Fruit fly (Drosophila melanogaster) whole organism, embryonic: ENCODE results near the gene CG12592.

Experiments used
- Bdp1 ChIP-seq: fragments of 200-800 bp; sonication (Bioruptor generic); optimal IDR thresholded peaks from 3 replicates; lab custom pipeline; 2016; ENCODE audit warnings: missing biosample characterization, missing genetic modification characterization
- CG1024 ChIP-seq: fragments of 200-800 bp; sonication (Bioruptor generic); IDR thresholded peaks from 2 replicates; pipeline ENCODE4 v1.3.6; 2022; ENCODE audit warnings: missing biosample characterization, missing genetic modification characterization
- CG10267 ChIP-seq: fragments of 200-800 bp; sonication (Bioruptor generic); optimal IDR thresholded peaks from 2 replicates; lab custom pipeline; 2018; ENCODE audit warnings: missing biosample characterization, mild to moderate bottlenecking, missing genetic modification characterization, moderate library complexity
- CG10321 ChIP-seq: fragments of 200-800 bp; sonication (Bioruptor generic); IDR thresholded peaks from 2 replicates; pipeline ENCODE4 v1.3.6; 2022; ENCODE audit warnings: missing biosample characterization, missing genetic modification characterization
- CG12391 ChIP-seq: fragments of 200-800 bp; sonication (Bioruptor generic); optimal IDR thresholded peaks from 3 replicates; lab custom pipeline; 2018; ENCODE audit warnings: missing biosample characterization, mild to moderate bottlenecking, missing genetic modification characterization, moderate library complexity
- CG12659 ChIP-seq: fragments of 200-800 bp; sonication (Bioruptor generic); optimal IDR thresholded peaks from 3 replicates; lab custom pipeline; 2017; ENCODE audit warnings: mild to moderate bottlenecking, missing biosample characterization, missing genetic modification reagents, missing genetic modification characterization
- CG12769 ChIP-seq: fragments of 200-800 bp; sonication (Bioruptor generic); optimal IDR thresholded peaks from 2 replicates; lab custom pipeline; 2019; ENCODE audit warnings: missing biosample characterization, mild to moderate bottlenecking, missing genetic modification characterization, moderate library complexity
- CG13624 ChIP-seq: fragments of 200-800 bp; sonication (Bioruptor generic); optimal IDR thresholded peaks from 2 replicates; lab custom pipeline; 2016; ENCODE audit warnings: missing biosample characterization, missing genetic modification characterization
- CG14860 ChIP-seq: fragments of 200-800 bp; sonication (Bioruptor generic); IDR thresholded peaks from 3 replicates; pipeline ENCODE4 v1.3.6; 2022; ENCODE audit warnings: missing biosample characterization, missing genetic modification characterization; ENCODE audit not compliant: partially characterized antibody
- CG15601 ChIP-seq: fragments of 200-800 bp; sonication (Bioruptor generic); optimal IDR thresholded peaks from 3 replicates; lab custom pipeline; 2019; ENCODE audit warnings: missing biosample characterization, mild to moderate bottlenecking, missing genetic modification characterization, moderate library complexity
- CG1602 ChIP-seq: fragments of 200-800 bp; sonication (Bioruptor generic); optimal IDR thresholded peaks from 3 replicates; lab custom pipeline; 2016; ENCODE audit warnings: missing biosample characterization, missing genetic modification characterization
- CG17359 ChIP-seq: fragments of 200-800 bp; sonication (Bioruptor generic); optimal IDR thresholded peaks from 3 replicates; lab custom pipeline; 2018; ENCODE audit warnings: missing biosample characterization, mild to moderate bottlenecking, missing genetic modification characterization, moderate library complexity
- CG18619 ChIP-seq: fragments of 200-800 bp; sonication (Bioruptor generic); optimal IDR thresholded peaks from 3 replicates; lab custom pipeline; 2017; ENCODE audit warnings: missing biosample characterization, mild to moderate bottlenecking, missing genetic modification characterization
- CG2116 ChIP-seq: fragments of 200-800 bp; sonication (Bioruptor generic); optimal IDR thresholded peaks from 3 replicates; lab custom pipeline; 2018; ENCODE audit warnings: missing biosample characterization, mild to moderate bottlenecking, missing genetic modification characterization
- CG4282 ChIP-seq: fragments of 200-800 bp; sonication (Bioruptor generic); optimal IDR thresholded peaks from 2 replicates; lab custom pipeline; 2016; ENCODE audit warnings: missing biosample characterization, missing genetic modification characterization
- CG4820 ChIP-seq: fragments of 200-800 bp; sonication (Bioruptor generic); optimal IDR thresholded peaks from 3 replicates; lab custom pipeline; 2016; ENCODE audit warnings: missing biosample characterization, missing genetic modification characterization
- CG7556 ChIP-seq: fragments of 200-800 bp; sonication (Bioruptor generic); optimal IDR thresholded peaks from 2 replicates; lab custom pipeline; 2017; ENCODE audit warnings: missing biosample characterization, mild to moderate bottlenecking, missing genetic modification characterization
- CG7786 ChIP-seq: fragments of 200-800 bp; sonication (Bioruptor generic); optimal IDR thresholded peaks from 2 replicates; lab custom pipeline; 2016; ENCODE audit warnings: missing biosample characterization, missing genetic modification characterization
- CG8089 ChIP-seq: fragments of 200-800 bp; sonication (Bioruptor generic); optimal IDR thresholded peaks from 3 replicates; lab custom pipeline; 2016; ENCODE audit warnings: missing biosample characterization, missing genetic modification characterization
- CG8388 ChIP-seq: fragments of 200-800 bp; sonication (Bioruptor generic); optimal IDR thresholded peaks from 2 replicates; lab custom pipeline; 2019; ENCODE audit warnings: missing biosample characterization, mild to moderate bottlenecking, missing genetic modification characterization, moderate library complexity
- CG8765 ChIP-seq: fragments of 200-800 bp; sonication (Bioruptor generic); IDR thresholded peaks from 2 replicates; pipeline ENCODE4 v1.3.6; 2022; ENCODE audit warnings: missing biosample characterization, missing genetic modification characterization
- CG9817 ChIP-seq: fragments of 200-800 bp; sonication (Bioruptor generic); optimal IDR thresholded peaks from 2 replicates; lab custom pipeline; 2018; ENCODE audit warnings: missing biosample characterization, mild to moderate bottlenecking, missing genetic modification characterization, moderate library complexity
- Dp ChIP-seq: fragments of 200-800 bp; sonication (Bioruptor generic); optimal IDR thresholded peaks from 2 replicates; lab custom pipeline; 2018; ENCODE audit warnings: missing biosample characterization, mild to moderate bottlenecking, missing genetic modification characterization, moderate library complexity
- Hsf ChIP-seq: fragments of 200-800 bp; sonication (Bioruptor generic); optimal IDR thresholded peaks from 3 replicates; lab custom pipeline; 2016; ENCODE audit warnings: missing biosample characterization, missing genetic modification characterization
- NC2β ChIP-seq: fragments of 200-800 bp; sonication (Bioruptor generic); optimal IDR thresholded peaks from 2 replicates; lab custom pipeline; 2016; ENCODE audit warnings: missing biosample characterization, missing genetic modification characterization
- Oaz ChIP-seq: fragments of 200-800 bp; sonication (Bioruptor generic); IDR thresholded peaks from 2 replicates; pipeline ENCODE4 v1.3.6; 2022; ENCODE audit warnings: missing biosample characterization, missing genetic modification characterization
- Trl ChIP-seq, 3 experiments: fragments of >200 bp in 2 of 3; fragments of 200-800 bp in 1 of 3; sonication (Bioruptor generic) in 1 of 3; optimal IDR thresholded peaks; 2 replicates in 1 of 3; 3 replicates in 2 of 3; lab custom pipeline; 2016 to 2017; ENCODE audit warnings: missing biosample characterization in 1 of 3, missing genetic modification characterization in 1 of 3
- az2 ChIP-seq: fragments of 200-800 bp; sonication (Bioruptor generic); optimal IDR thresholded peaks from 3 replicates; lab custom pipeline; 2016; ENCODE audit warnings: missing biosample characterization, missing genetic modification characterization
- bcd ChIP-seq: fragments of 200-800 bp; sonication (Bioruptor generic); optimal IDR thresholded peaks from 2 replicates; lab custom pipeline; 2017; ENCODE audit warnings: missing biosample characterization, mild to moderate bottlenecking, missing genetic modification characterization
- corto ChIP-seq: fragments of 200-800 bp; sonication (Bioruptor generic); optimal IDR thresholded peaks from 2 replicates; lab custom pipeline; 2016; ENCODE audit warnings: missing biosample characterization, mild to moderate bottlenecking, missing genetic modification characterization, moderate library complexity
- cwo ChIP-seq: fragments of 200-800 bp; sonication (Bioruptor generic); optimal IDR thresholded peaks from 3 replicates; lab custom pipeline; 2017; ENCODE audit warnings: missing biosample characterization, missing genetic modification characterization, mild to moderate bottlenecking, moderate library complexity, missing genetic modification reagents
- dpn ChIP-seq, 2 experiments: fragments of 200-800 bp; sonication (Bioruptor generic); optimal IDR thresholded peaks; 3 replicates each; lab custom pipeline; 2016; ENCODE audit warnings: missing biosample characterization in 2 of 2, missing genetic modification characterization in 2 of 2
- ems ChIP-seq: fragments of 200-800 bp; sonication (Bioruptor generic); optimal IDR thresholded peaks from 3 replicates; lab custom pipeline; 2016; ENCODE audit warnings: missing biosample characterization, missing genetic modification characterization
- en ChIP-seq: fragments of 200-800 bp; sonication (Bioruptor generic); optimal IDR thresholded peaks from 2 replicates; lab custom pipeline; 2016; ENCODE audit warnings: missing biosample characterization, missing genetic modification characterization
- esg ChIP-seq: fragments of 200-800 bp; sonication (Bioruptor generic); conservative IDR thresholded peaks from 2 replicates; pipeline ENCODE4 v1.3.6; 2022; ENCODE audit warnings: missing biosample characterization, missing genetic modification characterization
- gce ChIP-seq: fragments of 200-800 bp; sonication (Bioruptor generic); IDR thresholded peaks from 3 replicates; pipeline ENCODE4 v1.3.6; 2022; ENCODE audit warnings: missing biosample characterization, missing genetic modification characterization
- gsb-n ChIP-seq: fragments of 200-800 bp; sonication (Bioruptor generic); optimal IDR thresholded peaks from 3 replicates; lab custom pipeline; 2018; ENCODE audit warnings: missing biosample characterization, mild to moderate bottlenecking, missing genetic modification characterization
- ind ChIP-seq: fragments of 200-800 bp; sonication (Bioruptor generic); optimal IDR thresholded peaks from 3 replicates; lab custom pipeline; 2016; ENCODE audit warnings: missing biosample characterization, missing genetic modification characterization
- kah ChIP-seq: fragments of 200-800 bp; sonication (Bioruptor generic); optimal IDR thresholded peaks from 2 replicates; lab custom pipeline; 2018; ENCODE audit warnings: missing biosample characterization, mild to moderate bottlenecking, missing genetic modification characterization
- klu ChIP-seq: fragments of 200-800 bp; sonication (Bioruptor generic); IDR thresholded peaks from 2 replicates; pipeline ENCODE4 v1.3.6; 2022; ENCODE audit warnings: missing biosample characterization, missing genetic modification characterization
- nom ChIP-seq: fragments of 200-800 bp; sonication (Bioruptor generic); optimal IDR thresholded peaks from 2 replicates; lab custom pipeline; 2017; ENCODE audit warnings: missing biosample characterization, missing genetic modification characterization, mild to moderate bottlenecking, moderate library complexity, missing genetic modification reagents
- pan ChIP-seq, 4 experiments: fragments of >200 bp in 3 of 4; fragments of 200-800 bp in 1 of 4; sonication (Bioruptor generic) in 1 of 4; optimal IDR thresholded peaks in 3 of 4; IDR thresholded peaks in 1 of 4; 2 replicates each; pipeline versions ENCODE4 v1.3.6 to Lab custom; 2017 to 2022; ENCODE audit warnings: missing biosample characterization in 2 of 4, missing genetic modification characterization in 2 of 4, mixed read lengths in 1 of 4
- salm ChIP-seq: fragments of 200-800 bp; sonication (Bioruptor generic); optimal IDR thresholded peaks from 2 replicates; lab custom pipeline; 2018; ENCODE audit warnings: missing biosample characterization, mild to moderate bottlenecking, missing genetic modification characterization
- sob ChIP-seq: fragments of 200-800 bp; sonication (Bioruptor generic); IDR thresholded peaks from 2 replicates; pipeline ENCODE4 v1.3.6; 2022; ENCODE audit warnings: missing biosample characterization, missing genetic modification characterization
- ssp ChIP-seq: fragments of 200-800 bp; sonication (Bioruptor generic); IDR thresholded peaks from 2 replicates; pipeline ENCODE4 v1.3.6; 2022; ENCODE audit warnings: missing biosample characterization, missing genetic modification characterization
- tna ChIP-seq: fragments of 200-800 bp; sonication (Bioruptor generic); IDR thresholded peaks from 2 replicates; pipeline ENCODE4 v1.3.6; 2022; ENCODE audit warnings: missing biosample characterization, missing genetic modification characterization; ENCODE audit not compliant: partially characterized antibody
- tup ChIP-seq: fragments of 200-800 bp; sonication (Bioruptor generic); optimal IDR thresholded peaks from 2 replicates; lab custom pipeline; 2016; ENCODE audit warnings: missing biosample characterization, mild to moderate bottlenecking, missing genetic modification characterization, moderate library complexity
- yki ChIP-seq: fragments of >200 bp; optimal IDR thresholded peaks from 3 replicates; lab custom pipeline; 2018

CG12592 gene

DNA sequence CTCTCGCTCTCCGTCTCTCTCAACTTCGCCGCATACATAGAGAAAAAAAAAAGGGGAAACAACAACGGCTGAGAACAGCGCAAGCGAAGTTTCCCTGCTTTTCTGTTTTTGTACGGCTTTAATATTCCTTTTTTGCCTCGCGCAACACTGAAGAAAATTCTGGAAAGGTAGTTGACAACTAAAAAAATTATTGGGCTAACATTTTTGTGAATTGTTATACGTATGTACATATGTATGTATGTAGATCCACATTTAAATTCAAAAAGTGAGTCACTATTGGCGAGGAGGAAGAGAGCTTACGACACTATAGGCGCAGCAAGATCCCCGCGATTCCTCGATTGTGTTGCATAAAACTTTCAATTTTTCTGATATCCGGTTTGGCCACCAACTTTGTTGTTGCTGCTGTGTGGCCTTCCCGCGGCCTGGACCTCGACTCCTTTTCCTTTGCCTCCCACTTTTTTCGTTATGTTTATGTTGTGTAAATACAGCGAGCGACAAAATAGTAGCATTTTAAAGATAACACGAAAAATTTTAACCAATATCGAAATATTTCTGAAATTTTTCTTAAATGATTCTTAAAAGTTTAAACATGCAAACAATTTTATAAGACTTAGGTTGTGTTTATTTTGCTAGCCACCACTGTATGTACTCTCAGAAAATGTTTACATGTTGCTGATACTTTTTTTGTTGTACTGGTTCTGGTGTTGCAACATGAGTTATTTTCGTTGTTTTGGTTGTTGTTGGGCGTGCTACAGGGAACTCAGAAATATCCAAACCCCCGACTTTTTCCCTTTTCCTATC is 18.6 kb downstream of the CG12592 start (continued):
- peak; percentile 71 for TF ChIP-seq CG7786 (GFP tag; lab: Kevin White, UChicago)
- peak in 1 of 2 experiments; percentile 65 for TF ChIP-seq Trl (optimal IDR thresholded peaks at IDR 0.05; lab: Kevin White, UChicago)
- TF ChIP-seq Trl (GFP tag; optimal IDR thresholded peaks at IDR 0.05; lab: Kevin White, UChicago): peak; percentile 58
- TF ChIP-seq NC2β (GFP tag; lab: Kevin White, UChicago): peak; percentile 79
- TF ChIP-seq CG12769 (tag; lab: Kevin White, UChicago): no peak
- TF ChIP-seq ind: peak; percentile 51
- TF ChIP-seq dpn (GFP tag; optimal IDR thresholded peaks at IDR 0.05; lab: Kevin White, UChicago): peak; percentile 68 to 73
- TF ChIP-seq salm (tag; lab: Kevin White, UChicago): peak; percentile 63
- peak; percentile 80 for TF ChIP-seq CG17359 (tag; lab: Kevin White, UChicago)
- peak; percentile 61 for TF ChIP-seq corto (GFP tag; lab: Kevin White, UChicago)
- peak; percentile 76 for TF ChIP-seq CG4820 (GFP tag; lab: Kevin White, UChicago)
- peak; percentile 62 for TF ChIP-seq yki (lab: Kevin White, UChicago)
- no peak for TF ChIP-seq CG1024 (GFP tag; lab: Robert Waterston, UW)
- peak; percentile 84 for TF ChIP-seq Hsf (GFP tag; lab: Kevin White, UChicago)
- TF ChIP-seq CG12659 (GFP tag; lab: Kevin White, UChicago): peak; percentile 82
- peak; percentile 92 for TF ChIP-seq cwo
- TF ChIP-seq kah: peak; percentile 26
- TF ChIP-seq CG2116 (GFP tag; lab: Kevin White, UChicago): peak; percentile 69
- TF ChIP-seq CG7556 (GFP tag; lab: Kevin White, UChicago): peak; percentile 94
- peak; percentile 70 for TF ChIP-seq CG13624 (GFP tag; lab: Kevin White, UChicago)
- peak; percentile 83 for TF ChIP-seq CG8089 (GFP tag; lab: Kevin White, UChicago)
- TF ChIP-seq CG9817: peak; percentile 62
- TF ChIP-seq Dp (GFP tag; lab: Kevin White, UChicago): no peak
- TF ChIP-seq CG8765 (GFP tag; lab: Robert Waterston, UW): no peak
- TF ChIP-seq CG14860 (GFP tag; lab: Robert Waterston, UW): no peak
- TF ChIP-seq pan (optimal IDR thresholded peaks at IDR 0.05; lab: Kevin White, UChicago): no peak
- no peak for TF ChIP-seq pan (GFP tag; optimal IDR thresholded peaks at IDR 0.05 in 1 of 2, IDR thresholded peaks at IDR 0.05 in 1 of 2)
- no peak for TF ChIP-seq Oaz (GFP tag; lab: Robert Waterston, UW)
- TF ChIP-seq bcd (GFP tag; lab: Kevin White, UChicago): peak; percentile 76
- no peak; the same call in 1 of the 2 replicates for TF ChIP-seq esg (GFP tag; lab: Robert Waterston, UW)
- 0 out of 2 replicates have a peak, but pooled peaks have one; percentile 2 for TF ChIP-seq CG10321
- TF ChIP-seq sob (GFP tag; lab: Robert Waterston, UW): no peak
- TF ChIP-seq CG15601 (tag; lab: Kevin White, UChicago): peak; percentile 72
- TF ChIP-seq Bdp1 (GFP tag; lab: Kevin White, UChicago): peak; percentile 60
- TF ChIP-seq CG1602 (GFP tag; lab: Kevin White, UChicago): peak; percentile 75
- peak; percentile 77 for TF ChIP-seq az2 (GFP tag; lab: Kevin White, UChicago)
- peak; percentile 58 for TF ChIP-seq tup (GFP tag; lab: Kevin White, UChicago)
- no peak for TF ChIP-seq tna (GFP tag; lab: Robert Waterston, UW)
- TF ChIP-seq CG4282 (GFP tag; lab: Kevin White, UChicago): peak; percentile 64
- TF ChIP-seq CG10267 (tag; lab: Kevin White, UChicago): peak; percentile 86
- peak; percentile 70 for TF ChIP-seq en (GFP tag; lab: Kevin White, UChicago)
- peak; percentile 89 for TF ChIP-seq nom (GFP tag; lab: Kevin White, UChicago)
- peak; percentile 77 for TF ChIP-seq ems (GFP tag; lab: Kevin White, UChicago)
- TF ChIP-seq CG8388 (GFP tag; lab: Kevin White, UChicago): peak; percentile 89
- TF ChIP-seq klu (GFP tag; lab: Robert Waterston, UW): no peak
- TF ChIP-seq CG18619 (GFP tag; lab: Kevin White, UChicago): peak; percentile 77
- no peak for TF ChIP-seq ssp (GFP tag; lab: Robert Waterston, UW)
- TF ChIP-seq gsb-n (tag; lab: Kevin White, UChicago): peak; percentile 87
- no peak for TF ChIP-seq gce (GFP tag; lab: Robert Waterston, UW)
- TF ChIP-seq CG12391 (tag; lab: Kevin White, UChicago): peak; percentile 90
